Fruit fly (Drosophila melanogaster) whole organism: ENCODE results near the gene ND-ASHI.

ENCODE experiments used
- Dll ChIP-seq: fragments of >200 bp; optimal IDR thresholded peaks from 2 replicates; lab custom pipeline; 2017
- psq ChIP-seq: fragments of >200 bp; optimal IDR thresholded peaks from 2 replicates; lab custom pipeline; 2017

DNA sequence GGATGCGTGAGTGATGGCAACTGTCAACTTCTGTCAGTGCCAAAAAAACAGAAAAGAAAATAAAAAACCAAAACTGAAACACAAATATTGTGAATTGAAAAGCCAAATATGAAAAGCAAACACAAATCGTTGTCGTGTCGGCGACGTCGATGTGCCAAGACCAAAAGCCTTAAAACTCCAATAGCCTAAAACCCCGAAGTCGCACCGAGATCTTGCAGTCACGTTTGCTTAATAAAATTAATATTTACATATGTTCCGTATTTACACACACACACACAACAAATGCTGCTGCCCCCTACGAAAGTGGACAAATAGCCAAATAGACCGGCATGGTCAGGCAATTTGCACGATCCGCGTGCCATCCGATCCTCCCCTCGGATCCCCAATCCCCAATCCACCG lies 40.8 kb downstream of the ND-ASHI start:
- no peak for TF ChIP-seq psq (lab: Kevin White, UChicago)
- no peak for TF ChIP-seq Dll (lab: Kevin White, UChicago)
